Fruit fly (Drosophila melanogaster) whole organism, prepupa: ENCODE results near the gene sni.

Experiments used
- CG10631 ChIP-seq: fragments of 200-800 bp; sonication (Bioruptor generic); optimal IDR thresholded peaks from 2 replicates; lab custom pipeline; 2016; ENCODE audit warnings: missing biosample characterization, missing genetic modification characterization
- CG10669 ChIP-seq: fragments of 200-800 bp; sonication (Bioruptor generic); optimal IDR thresholded peaks from 3 replicates; lab custom pipeline; 2018; ENCODE audit warnings: missing biosample characterization, mild to moderate bottlenecking, missing genetic modification characterization, moderate library complexity
- CG11762 ChIP-seq: fragments of 200-800 bp; sonication (Bioruptor generic); optimal IDR thresholded peaks from 3 replicates; lab custom pipeline; 2016; ENCODE audit warnings: missing biosample characterization, missing genetic modification characterization; ENCODE audit not compliant: insufficient read depth
- CG31627 ChIP-seq: fragments of 200-800 bp; sonication (Bioruptor generic); optimal IDR thresholded peaks from 3 replicates; lab custom pipeline; 2016; ENCODE audit warnings: missing biosample characterization, missing genetic modification characterization
- CG32006 ChIP-seq: fragments of 200-800 bp; sonication (Bioruptor generic); optimal IDR thresholded peaks from 3 replicates; lab custom pipeline; 2017; ENCODE audit warnings: missing biosample characterization, mild to moderate bottlenecking, missing genetic modification characterization
- CG34406 ChIP-seq: fragments of 200-800 bp; sonication (Bioruptor generic); optimal IDR thresholded peaks from 3 replicates; lab custom pipeline; 2016; ENCODE audit warnings: missing biosample characterization, missing genetic modification characterization
- CG3919 ChIP-seq: fragments of 200-800 bp; sonication (Bioruptor generic); optimal IDR thresholded peaks from 3 replicates; lab custom pipeline; 2016; ENCODE audit warnings: missing biosample characterization, missing genetic modification characterization
- CG4318 ChIP-seq: fragments of 200-800 bp; sonication (Bioruptor generic); optimal IDR thresholded peaks from 3 replicates; lab custom pipeline; 2017; ENCODE audit warnings: missing biosample characterization, mild to moderate bottlenecking, missing genetic modification characterization
- CG6163 ChIP-seq: fragments of 200-800 bp; sonication (Bioruptor generic); IDR thresholded peaks from 3 replicates; pipeline ENCODE4 v1.3.6; 2022; ENCODE audit warnings: missing biosample characterization, missing genetic modification characterization
- CG6276 ChIP-seq: fragments of 200-800 bp; sonication (Bioruptor generic); optimal IDR thresholded peaks from 2 replicates; lab custom pipeline; 2017; ENCODE audit warnings: missing biosample characterization, mild to moderate bottlenecking, missing genetic modification characterization
- CG6792 ChIP-seq: fragments of 200-800 bp; sonication (Bioruptor generic); optimal IDR thresholded peaks from 3 replicates; lab custom pipeline; 2016; ENCODE audit warnings: missing biosample characterization, missing genetic modification characterization
- CG6808 ChIP-seq: fragments of 200-800 bp; sonication (Bioruptor generic); optimal IDR thresholded peaks from 3 replicates; lab custom pipeline; 2017; ENCODE audit warnings: missing biosample characterization, missing genetic modification characterization, mild to moderate bottlenecking, moderate library complexity, missing genetic modification reagents
- CG8119 ChIP-seq: fragments of 200-800 bp; sonication (Bioruptor generic); IDR thresholded peaks from 3 replicates; pipeline ENCODE4 v1.3.6; 2022; ENCODE audit warnings: missing biosample characterization, missing genetic modification characterization
- CG9139 ChIP-seq: fragments of 200-800 bp; sonication (Bioruptor generic); optimal IDR thresholded peaks from 3 replicates; lab custom pipeline; 2017; ENCODE audit warnings: missing biosample characterization, mild to moderate bottlenecking, missing genetic modification characterization
- Eip75B ChIP-seq: fragments of 200-800 bp; sonication (Bioruptor generic); optimal IDR thresholded peaks from 3 replicates; lab custom pipeline; 2016; ENCODE audit warnings: missing biosample characterization, missing genetic modification characterization
- Eip78C ChIP-seq: fragments of 200-800 bp; sonication (Bioruptor generic); peaks from one replicate; lab custom pipeline; 2016; ENCODE audit warnings: missing biosample characterization, missing genetic modification characterization
- Eip93F ChIP-seq: fragments of 200-800 bp; sonication (Bioruptor generic); optimal IDR thresholded peaks from 2 replicates; lab custom pipeline; 2016; ENCODE audit warnings: missing biosample characterization, mild to moderate bottlenecking, missing genetic modification characterization
- Ets96B ChIP-seq: fragments of 200-800 bp; optimal IDR thresholded peaks from 2 replicates; lab custom pipeline; 2019; ENCODE audit warnings: missing biosample characterization, mild to moderate bottlenecking, missing genetic modification characterization, moderate library complexity
- Gug ChIP-seq: fragments of 200-800 bp; sonication (Bioruptor generic); IDR thresholded peaks from 2 replicates; pipeline ENCODE4 v1.3.6; 2022; ENCODE audit warnings: missing biosample characterization, missing genetic modification characterization
- Hr38 ChIP-seq: sonication (Bioruptor generic); optimal IDR thresholded peaks from 2 replicates; lab custom pipeline; 2016; ENCODE audit warnings: missing biosample characterization, missing genetic modification characterization
- Hr39 ChIP-seq: fragments of 200-800 bp; sonication (Bioruptor generic); optimal IDR thresholded peaks from 2 replicates; lab custom pipeline; 2016; ENCODE audit warnings: missing biosample characterization, missing genetic modification characterization
- Hr4 ChIP-seq: fragments of 200-800 bp; sonication (Bioruptor generic); optimal IDR thresholded peaks from 3 replicates; lab custom pipeline; 2016; ENCODE audit warnings: missing biosample characterization, missing genetic modification characterization
- Lpt ChIP-seq: fragments of 200-800 bp; sonication (Bioruptor generic); optimal IDR thresholded peaks from 3 replicates; lab custom pipeline; 2016; ENCODE audit warnings: missing biosample characterization, missing genetic modification characterization
- Met ChIP-seq: fragments of 200-800 bp; sonication (Bioruptor generic); optimal IDR thresholded peaks from 3 replicates; lab custom pipeline; 2016; ENCODE audit warnings: missing biosample characterization, missing genetic modification characterization
- OdsH ChIP-seq: fragments of 200-800 bp; sonication (Bioruptor generic); optimal IDR thresholded peaks from 3 replicates; lab custom pipeline; 2016; ENCODE audit warnings: missing biosample characterization, missing genetic modification characterization
- Smox ChIP-seq: fragments of 200-800 bp; sonication (Bioruptor generic); optimal IDR thresholded peaks from 3 replicates; lab custom pipeline; 2016; ENCODE audit warnings: missing biosample characterization, missing genetic modification characterization
- Sox14 ChIP-seq: fragments of 200-800 bp; sonication (Bioruptor generic); optimal IDR thresholded peaks from 3 replicates; lab custom pipeline; 2016; ENCODE audit warnings: missing biosample characterization, missing genetic modification characterization
- Sox15 ChIP-seq: fragments of 200-800 bp; sonication (Bioruptor generic); optimal IDR thresholded peaks from 3 replicates; lab custom pipeline; 2016; ENCODE audit warnings: missing biosample characterization, missing genetic modification characterization
- achi ChIP-seq: fragments of 200-800 bp; sonication (Bioruptor generic); optimal IDR thresholded peaks from 3 replicates; lab custom pipeline; 2016; ENCODE audit warnings: missing biosample characterization, missing genetic modification characterization
- acj6 ChIP-seq: fragments of 200-800 bp; sonication (Bioruptor generic); optimal IDR thresholded peaks from 3 replicates; lab custom pipeline; 2016; ENCODE audit warnings: missing biosample characterization, missing genetic modification characterization
- cyc ChIP-seq: fragments of 200-800 bp; sonication (Bioruptor generic); optimal IDR thresholded peaks from 3 replicates; lab custom pipeline; 2016; ENCODE audit warnings: missing biosample characterization, missing genetic modification characterization
- dac ChIP-seq: fragments of 200-800 bp; sonication (Bioruptor generic); optimal IDR thresholded peaks from 2 replicates; lab custom pipeline; 2017; ENCODE audit warnings: missing biosample characterization, mild to moderate bottlenecking, missing genetic modification characterization
- dsx ChIP-seq: fragments of 200-800 bp; optimal IDR thresholded peaks from 3 replicates; lab custom pipeline; 2019; ENCODE audit warnings: missing biosample characterization, mild to moderate bottlenecking, missing genetic modification characterization, moderate library complexity; ENCODE audit not compliant: poor library complexity, severe bottlenecking
- esn ChIP-seq: fragments of 200-800 bp; sonication (Bioruptor generic); optimal IDR thresholded peaks from 2 replicates; lab custom pipeline; 2016; ENCODE audit warnings: missing biosample characterization, mild to moderate bottlenecking, missing genetic modification characterization, moderate library complexity
- fd85E ChIP-seq: fragments of 200-800 bp; sonication (Bioruptor generic); optimal IDR thresholded peaks from 3 replicates; lab custom pipeline; 2016; ENCODE audit warnings: missing biosample characterization, missing genetic modification characterization
- fkh ChIP-seq: fragments of 200-800 bp; sonication (Bioruptor generic); optimal IDR thresholded peaks from 3 replicates; lab custom pipeline; 2017; ENCODE audit warnings: missing biosample characterization, mild to moderate bottlenecking, missing genetic modification characterization, moderate library complexity
- net ChIP-seq: fragments of 200-800 bp; sonication (Bioruptor generic); optimal IDR thresholded peaks from 3 replicates; lab custom pipeline; 2016; ENCODE audit warnings: missing biosample characterization, missing genetic modification characterization
- salr ChIP-seq, 2 experiments: fragments of 200-800 bp; sonication (Bioruptor generic); optimal IDR thresholded peaks; 3 replicates each; lab custom pipeline; 2016 to 2018; ENCODE audit warnings: missing biosample characterization in 2 of 2, missing genetic modification characterization in 2 of 2, mild to moderate bottlenecking in 1 of 2
- spab ChIP-seq: fragments of 200-800 bp; sonication (Bioruptor generic); optimal IDR thresholded peaks from 2 replicates; lab custom pipeline; 2017; ENCODE audit warnings: missing biosample characterization, mild to moderate bottlenecking, missing genetic modification characterization, missing genetic modification reagents
- ss ChIP-seq, 2 experiments: fragments of 200-800 bp; sonication (Bioruptor generic); optimal IDR thresholded peaks; 2 replicates in 1 of 2; 3 replicates in 1 of 2; lab custom pipeline; 2017 to 2018; ENCODE audit warnings: mild to moderate bottlenecking in 2 of 2, missing biosample characterization in 2 of 2, missing genetic modification characterization in 2 of 2, moderate library complexity in 1 of 2
- svp ChIP-seq: fragments of 200-800 bp; sonication (Bioruptor generic); peaks from one replicate; lab custom pipeline; 2016; ENCODE audit warnings: missing biosample characterization, missing genetic modification characterization
- topi ChIP-seq: fragments of 200-800 bp; sonication (Bioruptor generic); optimal IDR thresholded peaks from 3 replicates; lab custom pipeline; 2016; ENCODE audit warnings: missing biosample characterization, missing genetic modification characterization
- vri ChIP-seq: fragments of 200-800 bp; sonication (Bioruptor generic); optimal IDR thresholded peaks from 3 replicates; lab custom pipeline; 2016; ENCODE audit warnings: missing biosample characterization, mild to moderate bottlenecking, missing genetic modification characterization

sni gene

DNA sequence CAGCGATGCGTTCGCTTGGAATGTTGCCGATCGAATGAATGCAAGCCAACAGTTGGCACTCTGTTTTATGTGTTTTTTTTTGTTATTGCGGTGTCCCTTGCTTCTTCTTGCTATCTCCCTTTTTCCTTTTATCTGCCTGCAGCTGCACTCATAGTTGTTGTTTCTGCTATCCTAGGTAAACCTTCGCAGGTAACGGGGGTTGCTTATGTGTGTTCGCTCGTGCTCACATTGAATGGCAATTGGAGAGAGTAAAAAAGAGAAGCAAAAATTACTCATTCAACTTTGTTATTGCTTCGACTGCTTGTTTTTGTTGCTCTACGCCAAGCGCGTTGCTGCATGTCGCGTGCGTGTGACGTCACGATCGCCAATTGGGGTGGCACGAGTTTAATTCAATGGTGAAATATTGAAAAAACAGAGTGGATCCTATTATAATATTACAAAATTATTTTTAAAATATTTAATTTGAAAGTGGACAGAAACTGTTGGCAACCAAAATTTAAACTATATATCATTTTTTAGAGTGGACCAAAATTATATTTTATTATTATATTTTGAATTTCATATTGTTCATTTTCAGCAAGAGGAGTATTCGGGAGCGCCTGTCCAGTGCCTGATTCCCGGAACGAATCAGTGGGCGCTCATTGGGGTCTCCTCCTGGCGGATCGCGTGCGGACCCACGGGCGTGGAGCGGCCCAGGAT is 27.7 kb upstream of the sni start, which contains the start of gene Corp (continued):
- TF ChIP-seq Eip78C (GFP tag; lab: Kevin White, UChicago): peak; percentile 71
- peak; percentile 13 for TF ChIP-seq Hr4
- TF ChIP-seq Sox14: no peak
- TF ChIP-seq dsx: peak; percentile 84
- peak; percentile 58 for TF ChIP-seq CG3919 (GFP tag; lab: Kevin White, UChicago)
- TF ChIP-seq Gug: no peak
- TF ChIP-seq vri (GFP tag; lab: Kevin White, UChicago): peak; percentile 19
- no peak for TF ChIP-seq Sox15 (GFP tag; lab: Kevin White, UChicago)
- TF ChIP-seq fkh (GFP tag; lab: Kevin White, UChicago): no peak

- TF ChIP-seq CG6792: no peak
- TF ChIP-seq OdsH (GFP tag; lab: Kevin White, UChicago): no peak
- TF ChIP-seq spab (GFP tag; lab: Kevin White, UChicago): no peak
- no peak for TF ChIP-seq cyc (GFP tag; lab: Kevin White, UChicago)
- TF ChIP-seq net (GFP tag; lab: Kevin White, UChicago): no peak
- no peak for TF ChIP-seq dac (GFP tag; lab: Kevin White, UChicago)
- TF ChIP-seq ss (GFP tag; optimal IDR thresholded peaks at IDR 0.05; lab: Kevin White, UChicago): no peak
- TF ChIP-seq Eip93F: no peak
Observed at dm6 chrX:8265261-8265660, 21.4 kb upstream of the sni start.

- TF ChIP-seq CG32006: peak; percentile 45
- TF ChIP-seq CG4318 (GFP tag; lab: Kevin White, UChicago): peak; percentile 2
- TF ChIP-seq CG8119 (GFP tag; lab: Robert Waterston, UW): no peak
- TF ChIP-seq Eip78C (GFP tag; lab: Kevin White, UChicago): peak; percentile 16
- TF ChIP-seq Hr38: no peak
- peak; percentile 29 for TF ChIP-seq Hr4
- no peak for TF ChIP-seq fd85E (GFP tag; lab: Kevin White, UChicago)
Observed at dm6 chrX:8263236-8263635, 19.4 kb upstream of the sni start.

DNA sequence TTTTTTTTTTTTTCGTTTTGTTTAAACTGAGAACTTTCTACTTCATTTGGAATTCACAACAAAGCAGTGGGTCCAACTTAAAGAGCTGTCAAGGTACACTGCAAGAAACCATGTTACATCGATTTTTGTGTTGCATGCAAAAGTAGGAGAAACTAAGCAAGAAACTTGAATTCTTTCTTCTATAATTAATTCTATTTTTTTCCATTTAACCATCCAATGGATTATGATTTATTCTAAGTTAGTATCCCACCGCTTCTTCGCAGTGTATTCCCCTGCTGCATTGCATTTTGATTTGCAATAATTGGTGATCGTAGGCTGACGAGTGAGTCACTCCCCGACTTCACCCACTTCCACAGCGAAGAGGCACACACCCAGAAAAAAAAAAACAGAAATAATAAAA is 16.1 kb upstream of the sni start:
- peak; percentile 61 for TF ChIP-seq Hr4
- peak; percentile 17 for TF ChIP-seq CG11762
- 0 out of 2 replicates have a peak, but pooled peaks have one; percentile 14 for TF ChIP-seq Gug
- TF ChIP-seq Met (GFP tag; lab: Kevin White, UChicago): peak; percentile 33
- TF ChIP-seq CG6163 (GFP tag; lab: Robert Waterston, UW): peak; percentile 68; the same call in 1 of the 3 replicates
- TF ChIP-seq CG6276 (GFP tag; lab: Kevin White, UChicago): peak; percentile 41
- peak; percentile 14 for TF ChIP-seq CG34406 (GFP tag; lab: Kevin White, UChicago)
- TF ChIP-seq CG3919 (GFP tag; lab: Kevin White, UChicago): peak; percentile 45
- TF ChIP-seq CG31627 (GFP tag; lab: Kevin White, UChicago): peak; percentile 10
- peak; percentile 43 for TF ChIP-seq achi (GFP tag; lab: Kevin White, UChicago)
- TF ChIP-seq esn (GFP tag; lab: Kevin White, UChicago): no peak
- no peak for TF ChIP-seq CG6792
- TF ChIP-seq topi (GFP tag; lab: Kevin White, UChicago): peak; percentile 11
- TF ChIP-seq Smox (GFP tag; lab: Kevin White, UChicago): peak; percentile 3
- TF ChIP-seq fkh (GFP tag; lab: Kevin White, UChicago): no peak
- TF ChIP-seq Hr39: peak; percentile 36
- peak; percentile 23 for TF ChIP-seq Sox14
- peak; percentile 32 for TF ChIP-seq CG4318 (GFP tag; lab: Kevin White, UChicago)
- no peak for TF ChIP-seq Hr38
- TF ChIP-seq salr (GFP tag; optimal IDR thresholded peaks at IDR 0.05; lab: Kevin White, UChicago): peak in 1 of 2 experiments; percentile 21
- peak; percentile 20 for TF ChIP-seq Eip75B
- no peak for TF ChIP-seq Sox15 (GFP tag; lab: Kevin White, UChicago)
- peak; percentile 53 for TF ChIP-seq Lpt
- peak; percentile 32 for TF ChIP-seq acj6 (GFP tag; lab: Kevin White, UChicago)
- peak; percentile 22 for TF ChIP-seq Ets96B (tag; lab: Kevin White, UChicago)
- no peak for TF ChIP-seq CG9139 (GFP tag; lab: Kevin White, UChicago)
- TF ChIP-seq net (GFP tag; lab: Kevin White, UChicago): peak; percentile 29
- TF ChIP-seq Eip78C (GFP tag; lab: Kevin White, UChicago): peak; percentile 73
- TF ChIP-seq CG10631 (GFP tag; lab: Kevin White, UChicago): peak; percentile 42
- TF ChIP-seq dac (GFP tag; lab: Kevin White, UChicago): peak; percentile 5
- no peak for TF ChIP-seq fd85E (GFP tag; lab: Kevin White, UChicago)
- peak; percentile 7 for TF ChIP-seq CG6808 (GFP tag; lab: Kevin White, UChicago)
- peak; percentile 14 for TF ChIP-seq CG10669 (GFP tag; lab: Kevin White, UChicago)
- TF ChIP-seq svp (GFP tag; lab: Kevin White, UChicago): peak; percentile 37
- TF ChIP-seq OdsH (GFP tag; lab: Kevin White, UChicago): peak; percentile 43
